Worm (Caenorhabditis elegans): ENCODE measurements around the gene dpy-9.

dpy-9 gene

ce11 chrIV:210591-210990, 48.4 kb downstream of the dpy-9 start (continued):
- TF ChIP-seq F57C9.4 (tag; optimal IDR thresholded peaks at IDR 0.05) (no peak), pha-4 (tag; optimal IDR thresholded peaks at IDR 0.05) (no peak), F10E7.11 (tag; optimal IDR thresholded peaks at IDR 0.05) (no peak), bed-2 (GFP tag; IDR thresholded peaks at IDR 0.05) (no peak), hmg-1.2 (GFP tag; IDR thresholded peaks at IDR 0.05) (peak; percentile 82), chd-7 (tag; optimal IDR thresholded peaks at IDR 0.05) (no peak), dpl-1 (GFP tag; optimal IDR thresholded peaks at IDR 0.05) (no peak), C17E4.6 (GFP tag; IDR thresholded peaks at IDR 0.05) (no peak), snpc-1.1 (tag; optimal IDR thresholded peaks at IDR 0.05; ENCODE audit: insufficient read depth) (no peak), pbrm-1 (GFP tag; IDR thresholded peaks at IDR 0.05) (no peak), attf-5 (GFP tag; optimal IDR thresholded peaks at IDR 0.05) (peak; percentile 66), Y53G8AR.9 (GFP tag; conservative IDR thresholded peaks at IDR 0.05) (no peak), C06A6.2 (GFP tag; conservative IDR thresholded peaks at IDR 0.05) (no peak)

- no peak for TF ChIP-seq hmg-20 (GFP tag; IDR thresholded peaks at IDR 0.05)
- TF ChIP-seq akir-1 (GFP tag; optimal IDR thresholded peaks at IDR 0.05): no peak
- TF ChIP-seq xnd-1 (tag; optimal IDR thresholded peaks at IDR 0.05): no peak
- no peak for TF ChIP-seq F49E8.2 (tag; optimal IDR thresholded peaks at IDR 0.05; ENCODE audit: insufficient read depth)
- TF ChIP-seq nfyb-1 (GFP tag; IDR thresholded peaks at IDR 0.05): no peak
- no peak for TF ChIP-seq nhr-80 (tag; optimal IDR thresholded peaks at IDR 0.05)
- TF ChIP-seq attf-5 (GFP tag; optimal IDR thresholded peaks at IDR 0.05): no peak
- TF ChIP-seq nfya-1 (tag; optimal IDR thresholded peaks at IDR 0.05; ENCODE audit: borderline replicate concordance, insufficient read depth): no peak
- no peak for TF ChIP-seq pha-4 (tag; optimal IDR thresholded peaks at IDR 0.05)
- no peak for TF ChIP-seq snpc-1.3 (tag; optimal IDR thresholded peaks at IDR 0.05; ENCODE audit: insufficient read depth)
- no peak for TF ChIP-seq nhr-90 (tag; optimal IDR thresholded peaks at IDR 0.05)
- TF ChIP-seq F10E7.11 (tag; optimal IDR thresholded peaks at IDR 0.05): no peak
- no peak for TF ChIP-seq T07F8.4 (tag; optimal IDR thresholded peaks at IDR 0.05)
- no peak for TF ChIP-seq lin-54 (GFP tag; optimal IDR thresholded peaks at IDR 0.05)
- TF ChIP-seq ztf-6 (GFP tag; IDR thresholded peaks at IDR 0.05): no peak
- no peak for TF ChIP-seq let-526 (GFP tag; IDR thresholded peaks at IDR 0.05)
- TF ChIP-seq Y56A3A.18 (GFP tag; IDR thresholded peaks at IDR 0.05): no peak
- no peak for TF ChIP-seq tlf-1 (GFP tag; optimal IDR thresholded peaks at IDR 0.05)
Observed at ce11 chrIV:207885-208284, 51.1 kb downstream of the dpy-9 start, which contains the start of gene Y38C1AA.1. TSS of gene Y38C1AA.1 (plus strand) at chrIV:208185.

Data from whole organism, young adult.